Fruit fly (Drosophila melanogaster) whole organism, embryonic: ENCODE data around the gene CG17139.

Source experiments
- Abd-B ChIP-seq: fragments of 200-800 bp; sonication (Bioruptor generic); optimal IDR thresholded peaks from 2 replicates; lab custom pipeline; 2018; ENCODE audit warnings: missing biosample characterization, mild to moderate bottlenecking, missing genetic modification characterization, moderate library complexity
- Adf1 ChIP-seq: fragments of 200-800 bp; sonication (Bioruptor generic); IDR thresholded peaks from 2 replicates; pipeline ENCODE4 v1.3.6; 2022; ENCODE audit warnings: missing biosample characterization, missing genetic modification characterization
- Asciz ChIP-seq: fragments of 200-800 bp; sonication (Bioruptor generic); optimal IDR thresholded peaks from 2 replicates; lab custom pipeline; 2017; ENCODE audit warnings: missing biosample characterization, mild to moderate bottlenecking, missing genetic modification characterization, missing genetic modification reagents
- Atf6 ChIP-seq: fragments of 200-800 bp; sonication (Bioruptor generic); IDR thresholded peaks from 2 replicates; pipeline ENCODE4 v1.3.6; 2022; ENCODE audit warnings: missing biosample characterization, missing genetic modification characterization
- Awh ChIP-seq: fragments of 200-800 bp; sonication (Bioruptor generic); IDR thresholded peaks from 2 replicates; pipeline ENCODE4, ENCODE4 v1.3.6; 2022; ENCODE audit warnings: missing biosample characterization, missing genetic modification characterization
- B-H2 ChIP-seq: fragments of 200-800 bp; sonication (Bioruptor generic); optimal IDR thresholded peaks from 2 replicates; lab custom pipeline; 2018; ENCODE audit warnings: missing biosample characterization, mild to moderate bottlenecking, missing genetic modification characterization
- CG10267 ChIP-seq: fragments of 200-800 bp; sonication (Bioruptor generic); optimal IDR thresholded peaks from 2 replicates; lab custom pipeline; 2018; ENCODE audit warnings: missing biosample characterization, mild to moderate bottlenecking, missing genetic modification characterization, moderate library complexity
- CG10366 ChIP-seq: fragments of 200-800 bp; sonication (Bioruptor generic); IDR thresholded peaks from 2 replicates; pipeline ENCODE4 v1.3.6; 2022; ENCODE audit warnings: missing biosample characterization, missing genetic modification characterization
- CG10543 ChIP-seq: fragments of 200-800 bp; sonication (Bioruptor generic); optimal IDR thresholded peaks from 3 replicates; lab custom pipeline; 2017; ENCODE audit warnings: missing biosample characterization, mild to moderate bottlenecking, missing genetic modification characterization, moderate library complexity
- CG11504 ChIP-seq: fragments of 200-800 bp; sonication (Bioruptor generic); optimal IDR thresholded peaks from 3 replicates; lab custom pipeline; 2019; ENCODE audit warnings: missing biosample characterization, mild to moderate bottlenecking, missing genetic modification characterization, moderate library complexity
- CG1233 ChIP-seq: fragments of 200-800 bp; sonication (Bioruptor generic); optimal IDR thresholded peaks from 4 replicates; lab custom pipeline; 2018; ENCODE audit warnings: missing biosample characterization, mild to moderate bottlenecking, missing genetic modification characterization
- CG12744 ChIP-seq: fragments of 200-800 bp; sonication (Bioruptor generic); optimal IDR thresholded peaks from 2 replicates; lab custom pipeline; 2016; ENCODE audit warnings: missing biosample characterization, missing genetic modification characterization
- CG16779 ChIP-seq: fragments of 200-800 bp; sonication (Bioruptor generic); IDR thresholded peaks from 2 replicates; pipeline ENCODE4 v1.3.6; 2022; ENCODE audit warnings: missing biosample characterization, missing genetic modification characterization
- CG2712 ChIP-seq: fragments of 200-800 bp; optimal IDR thresholded peaks from 3 replicates; lab custom pipeline; 2019; ENCODE audit warnings: missing biosample characterization, mild to moderate bottlenecking, missing genetic modification characterization, moderate library complexity
- CG30020 ChIP-seq: fragments of 200-800 bp; optimal IDR thresholded peaks from 2 replicates; lab custom pipeline; 2019; ENCODE audit warnings: missing biosample characterization, mild to moderate bottlenecking, missing genetic modification characterization, moderate library complexity
- CG3065 ChIP-seq: fragments of 200-800 bp; sonication (Bioruptor generic); optimal IDR thresholded peaks from 2 replicates; lab custom pipeline; 2016; ENCODE audit warnings: missing biosample characterization, missing genetic modification characterization
- CG32532 ChIP-seq: fragments of 200-800 bp; sonication (Bioruptor generic); IDR thresholded peaks from 2 replicates; pipeline ENCODE4 v1.3.6; 2022; ENCODE audit warnings: missing biosample characterization, missing genetic modification characterization
- CG3281 ChIP-seq: fragments of 200-800 bp; sonication (Bioruptor generic); optimal IDR thresholded peaks from 3 replicates; lab custom pipeline; 2017; ENCODE audit warnings: missing biosample characterization, mild to moderate bottlenecking, missing genetic modification characterization
- CG4617 ChIP-seq: fragments of 200-800 bp; sonication (Bioruptor generic); optimal IDR thresholded peaks from 3 replicates; lab custom pipeline; 2016; ENCODE audit warnings: missing biosample characterization, missing genetic modification characterization, borderline replicate concordance
- CG6254 ChIP-seq: fragments of 200-800 bp; sonication (Bioruptor generic); optimal IDR thresholded peaks from 3 replicates; lab custom pipeline; 2017; ENCODE audit warnings: mild to moderate bottlenecking, missing biosample characterization, missing genetic modification reagents, missing genetic modification characterization
- CG7556 ChIP-seq: fragments of 200-800 bp; sonication (Bioruptor generic); optimal IDR thresholded peaks from 2 replicates; lab custom pipeline; 2017; ENCODE audit warnings: missing biosample characterization, mild to moderate bottlenecking, missing genetic modification characterization
- CG7839 ChIP-seq: fragments of 200-800 bp; sonication (Bioruptor generic); optimal IDR thresholded peaks from 3 replicates; lab custom pipeline; 2018; ENCODE audit warnings: missing biosample characterization, mild to moderate bottlenecking, missing genetic modification characterization, moderate library complexity
- CG9932 ChIP-seq: fragments of 200-800 bp; sonication (Bioruptor generic); IDR thresholded peaks from 2 replicates; pipeline ENCODE4 v1.3.6; 2022; ENCODE audit warnings: missing biosample characterization, missing genetic modification characterization
- Dll ChIP-seq: fragments of 200-800 bp; sonication (Bioruptor generic); IDR thresholded peaks from 4 replicates; pipeline ENCODE4 v1.3.6; 2022; ENCODE audit warnings: missing biosample characterization, missing genetic modification characterization; ENCODE audit not compliant: partially characterized antibody
- E2f2 ChIP-seq: fragments of 200-800 bp; sonication (Bioruptor generic); IDR thresholded peaks from 2 replicates; pipeline ENCODE4 v1.3.6; 2022; ENCODE audit warnings: missing biosample characterization, missing genetic modification characterization
- Elba2 ChIP-seq: fragments of 200-800 bp; sonication (Bioruptor generic); optimal IDR thresholded peaks from 3 replicates; lab custom pipeline; 2016; ENCODE audit warnings: missing biosample characterization, missing genetic modification characterization
- Fer1 ChIP-seq: fragments of 200-800 bp; sonication (Bioruptor generic); optimal IDR thresholded peaks from 2 replicates; lab custom pipeline; 2017; ENCODE audit warnings: missing biosample characterization, mild to moderate bottlenecking, missing genetic modification characterization
- HmgZ ChIP-seq: fragments of 200-800 bp; sonication (Bioruptor generic); optimal IDR thresholded peaks from 2 replicates; lab custom pipeline; 2018; ENCODE audit warnings: missing biosample characterization, mild to moderate bottlenecking, missing genetic modification characterization
- Med ChIP-seq: fragments of 200-800 bp; sonication (Bioruptor generic); peaks from one replicate; lab custom pipeline; 2016; ENCODE audit warnings: missing biosample characterization, missing genetic modification characterization, mild to moderate bottlenecking, inconsistent platforms, moderate library complexity
- Nf-YB ChIP-seq: fragments of 200-800 bp; sonication (Bioruptor generic); optimal IDR thresholded peaks from 3 replicates; lab custom pipeline; 2019; ENCODE audit warnings: missing biosample characterization, mild to moderate bottlenecking, missing genetic modification characterization, moderate library complexity
- Oli ChIP-seq: fragments of 200-800 bp; sonication (Bioruptor generic); optimal IDR thresholded peaks from 2 replicates; lab custom pipeline; 2018; ENCODE audit warnings: missing biosample characterization, mild to moderate bottlenecking, missing genetic modification characterization, moderate library complexity
- Pdp1 ChIP-seq, 2 experiments: fragments of 200-800 bp; sonication (Bioruptor generic); optimal IDR thresholded peaks; 3 replicates each; lab custom pipeline; 2016; ENCODE audit warnings: missing biosample characterization in 2 of 2, missing genetic modification characterization in 2 of 2, mild to moderate bottlenecking in 1 of 2, moderate library complexity in 1 of 2
- Ravus ChIP-seq: fragments of 200-800 bp; sonication (Bioruptor generic); IDR thresholded peaks from 2 replicates; pipeline ENCODE4 v1.3.6; 2022; ENCODE audit warnings: missing biosample characterization, missing genetic modification characterization
- Sin3A ChIP-seq: fragments of >200 bp; optimal IDR thresholded peaks from 2 replicates; lab custom pipeline; 2018
- ac ChIP-seq: fragments of 200-800 bp; sonication (Bioruptor generic); optimal IDR thresholded peaks from 3 replicates; lab custom pipeline; 2017; ENCODE audit warnings: missing biosample characterization, mild to moderate bottlenecking, missing genetic modification characterization
- btn ChIP-seq: fragments of 200-800 bp; sonication (Bioruptor generic); optimal IDR thresholded peaks from 2 replicates; lab custom pipeline; 2016; ENCODE audit warnings: missing biosample characterization, missing genetic modification characterization
- chm ChIP-seq: fragments of 200-800 bp; sonication (Bioruptor generic); IDR thresholded peaks from 2 replicates; pipeline ENCODE4 v1.3.6; 2022; ENCODE audit warnings: missing biosample characterization, missing genetic modification characterization
- fd96Cb ChIP-seq: fragments of 200-800 bp; sonication (Bioruptor generic); optimal IDR thresholded peaks from 2 replicates; lab custom pipeline; 2018; ENCODE audit warnings: missing biosample characterization, mild to moderate bottlenecking, missing genetic modification characterization, moderate library complexity
- gcm ChIP-seq: fragments of 200-800 bp; sonication (Bioruptor generic); optimal IDR thresholded peaks from 2 replicates; lab custom pipeline; 2019; ENCODE audit warnings: missing biosample characterization, mild to moderate bottlenecking, missing genetic modification characterization, moderate library complexity
- gsb-n ChIP-seq: fragments of 200-800 bp; sonication (Bioruptor generic); optimal IDR thresholded peaks from 3 replicates; lab custom pipeline; 2018; ENCODE audit warnings: missing biosample characterization, mild to moderate bottlenecking, missing genetic modification characterization
- nom ChIP-seq: fragments of 200-800 bp; sonication (Bioruptor generic); optimal IDR thresholded peaks from 2 replicates; lab custom pipeline; 2017; ENCODE audit warnings: missing biosample characterization, missing genetic modification characterization, mild to moderate bottlenecking, moderate library complexity, missing genetic modification reagents
- peb ChIP-seq: fragments of 200-800 bp; sonication (Bioruptor generic); IDR thresholded peaks from 2 replicates; pipeline ENCODE4 v1.3.6; 2022; ENCODE audit warnings: missing biosample characterization, missing genetic modification characterization
- row ChIP-seq: fragments of 200-800 bp; sonication (Bioruptor generic); IDR thresholded peaks from 3 replicates; pipeline ENCODE4 v1.3.6; 2022; ENCODE audit warnings: missing biosample characterization, missing genetic modification characterization
- sd ChIP-seq: fragments of 200-800 bp; sonication (Bioruptor generic); optimal IDR thresholded peaks from 3 replicates; lab custom pipeline; 2018; ENCODE audit warnings: missing biosample characterization, mild to moderate bottlenecking, missing genetic modification characterization, moderate library complexity
- sens ChIP-seq: fragments of 200-800 bp; sonication (Bioruptor generic); peaks from one replicate; lab custom pipeline; 2016; ENCODE audit warnings: missing biosample characterization, missing genetic modification characterization
- sug ChIP-seq: fragments of 200-800 bp; optimal IDR thresholded peaks from 2 replicates; lab custom pipeline; 2019; ENCODE audit warnings: missing biosample characterization, mild to moderate bottlenecking, missing genetic modification characterization, moderate library complexity
- trem ChIP-seq: fragments of 200-800 bp; optimal IDR thresholded peaks from 3 replicates; lab custom pipeline; 2019; ENCODE audit warnings: missing biosample characterization, mild to moderate bottlenecking, missing genetic modification characterization, moderate library complexity
- unpg ChIP-seq: fragments of 200-800 bp; sonication (Bioruptor generic); optimal IDR thresholded peaks from 3 replicates; lab custom pipeline; 2018; ENCODE audit warnings: missing biosample characterization, mild to moderate bottlenecking, missing genetic modification characterization, moderate library complexity

CG17139 gene

DNA sequence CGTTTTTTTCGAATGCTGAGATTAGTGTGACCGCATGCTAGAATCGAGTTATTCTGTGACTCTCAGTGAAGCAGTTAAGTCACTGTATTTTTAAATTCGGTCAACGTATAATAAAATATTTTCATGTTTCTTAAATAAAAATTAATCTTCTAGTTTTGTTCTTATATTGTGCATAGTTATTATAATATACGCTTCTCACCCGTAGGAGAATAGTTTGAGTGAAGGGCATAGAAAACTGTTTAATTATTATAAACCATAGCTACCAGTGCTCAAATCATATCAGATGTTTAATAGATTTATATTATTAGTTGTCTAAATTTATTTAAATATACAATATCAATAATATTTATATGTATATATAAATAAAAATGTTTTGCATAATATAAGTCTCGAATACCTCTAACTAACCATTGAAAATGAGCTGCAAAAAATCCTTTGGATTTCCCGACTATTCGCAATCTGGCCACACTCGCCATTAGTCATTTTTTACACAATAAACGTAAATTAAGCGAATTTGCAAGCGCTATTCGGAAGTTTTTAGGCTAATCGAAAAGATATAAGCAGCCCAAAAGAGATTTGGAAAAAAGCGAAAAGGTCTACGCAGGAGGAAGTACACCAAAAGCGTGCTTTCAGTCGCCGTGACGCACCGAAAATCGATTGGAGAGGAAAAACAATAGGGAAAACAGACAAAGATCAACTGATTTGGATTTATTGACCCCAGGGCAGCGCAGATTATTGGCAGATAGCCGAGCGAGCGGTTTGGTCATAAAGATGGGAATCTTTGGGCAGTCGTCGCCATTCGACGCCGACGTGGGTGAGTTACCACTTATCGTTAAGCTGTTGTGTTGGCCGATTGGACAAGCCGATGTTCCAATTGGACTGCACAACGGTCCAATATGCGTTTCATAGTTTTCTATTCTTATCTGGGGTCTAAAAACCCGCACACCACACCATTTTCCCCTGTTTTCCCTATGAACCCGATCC is 12.9 kb upstream of the CG17139 start, which contains the start of the genes aurB and Stam (continued):
- TF ChIP-seq Pdp1 (GFP tag; optimal IDR thresholded peaks at IDR 0.05; lab: Kevin White, UChicago), result peak in 1 of 2 experiments; percentile 43
- TF ChIP-seq Awh, result 0 out of 2 replicates have a peak, but pooled peaks have one; percentile 36
- TF ChIP-seq peb (GFP tag; lab: Robert Waterston, UW), result no peak
- peak; percentile 55 for TF ChIP-seq CG1233
- TF ChIP-seq E2f2, result peak; percentile 83
- TF ChIP-seq Ravus, result no peak
- peak; percentile 24 for TF ChIP-seq CG10366 (GFP tag; lab: Robert Waterston, UW)
- TF ChIP-seq sug (tag; lab: Kevin White, UChicago), result peak; percentile 31
- TF ChIP-seq CG32532 (GFP tag; lab: Robert Waterston, UW), result peak; percentile 60
- TF ChIP-seq Atf6 (GFP tag; lab: Robert Waterston, UW), result no peak; the same call in 1 of the 2 replicates
- TF ChIP-seq Dll (GFP tag; lab: Robert Waterston, UW), result no peak
- TF ChIP-seq Elba2, result peak; percentile 95
- TF ChIP-seq CG9932 (GFP tag; lab: Robert Waterston, UW), result peak; percentile 34; the same call in 1 of the 2 replicates
- peak; percentile 36 for TF ChIP-seq trem
- peak; percentile 61 for TF ChIP-seq Oli (tag; lab: Kevin White, UChicago)
- peak; percentile 15 for TF ChIP-seq CG7556 (GFP tag; lab: Kevin White, UChicago)
- peak; percentile 45 for TF ChIP-seq CG10543 (GFP tag; lab: Kevin White, UChicago)
- peak; percentile 31 for TF ChIP-seq sd (tag; lab: Kevin White, UChicago)
- TF ChIP-seq btn, result no peak
- peak; percentile 81 for TF ChIP-seq row (GFP tag; lab: Robert Waterston, UW)
- peak; percentile 28 for TF ChIP-seq Nf-YB (GFP tag; lab: Kevin White, UChicago)
- peak; percentile 57 for TF ChIP-seq CG30020 (tag; lab: Kevin White, UChicago)
- peak; percentile 61 for TF ChIP-seq CG3281 (GFP tag; lab: Kevin White, UChicago)
- no peak for TF ChIP-seq CG12744 (GFP tag; lab: Kevin White, UChicago)
- TF ChIP-seq gcm (GFP tag; lab: Kevin White, UChicago), result peak; percentile 57
- TF ChIP-seq sens, result peak; percentile 17
- TF ChIP-seq Asciz (GFP tag; lab: Kevin White, UChicago), result peak; percentile 43
- TF ChIP-seq Abd-B, result peak; percentile 52
- TF ChIP-seq nom (GFP tag; lab: Kevin White, UChicago), result no peak
- peak; percentile 42 for TF ChIP-seq B-H2 (GFP tag; lab: Kevin White, UChicago)
- peak; percentile 3 for TF ChIP-seq Med
- TF ChIP-seq CG7839 (tag; lab: Kevin White, UChicago), result peak; percentile 68
- TF ChIP-seq Fer1, result peak; percentile 16
- peak; percentile 73 for TF ChIP-seq CG11504 (tag; lab: Kevin White, UChicago)
- no peak for TF ChIP-seq HmgZ (tag; lab: Kevin White, UChicago)
- TF ChIP-seq CG6254 (GFP tag; lab: Kevin White, UChicago), result peak; percentile 18
- peak; percentile 62 for TF ChIP-seq gsb-n
- peak; percentile 78 for TF ChIP-seq CG2712 (tag; lab: Kevin White, UChicago)
- no peak for TF ChIP-seq Adf1 (GFP tag; lab: Robert Waterston, UW)
- TF ChIP-seq unpg (GFP tag; lab: Kevin White, UChicago), result peak; percentile 67
- no peak for TF ChIP-seq ac (GFP tag; lab: Kevin White, UChicago)
- no peak for TF ChIP-seq CG16779 (GFP tag; lab: Robert Waterston, UW)
- 0 out of 2 replicates have a peak, but pooled peaks have one; percentile 12 for TF ChIP-seq chm (GFP tag; lab: Robert Waterston, UW)
- TF ChIP-seq CG4617, result peak; percentile 56
- peak; percentile 9 for TF ChIP-seq CG3065 (GFP tag; lab: Kevin White, UChicago)
- TF ChIP-seq fd96Cb, result peak; percentile 31
- peak; percentile 59 for TF ChIP-seq CG10267 (tag; lab: Kevin White, UChicago)
- TF ChIP-seq Sin3A, result peak; percentile 11
